Fruit fly (Drosophila melanogaster): Measurements from ENCODE around the gene LSm-4.

Gene LSm-4

dm6 chr2L:10442048-10442790, 37.2 kb upstream of the LSm-4 start, which contains the start of gene loh (continued):
- TF ChIP-seq CG5245 (GFP tag; optimal IDR thresholded peaks at IDR 0.05) (no peak), rib (GFP tag; IDR thresholded peaks at IDR 0.05) (no peak), emc (GFP tag; optimal IDR thresholded peaks at IDR 0.05) (no peak), fd3F (GFP tag; optimal IDR thresholded peaks at IDR 0.05) (peak; percentile 24), TFAM (GFP tag; optimal IDR thresholded peaks at IDR 0.05) (no peak), Poxn (GFP tag; IDR thresholded peaks at IDR 0.05) (no peak), pum (GFP tag; optimal IDR thresholded peaks at IDR 0.05) (no peak), sens-2 (GFP tag; IDR thresholded peaks at IDR 0.05) (no peak), CG31388 (GFP tag; optimal IDR thresholded peaks at IDR 0.05) (no peak), fd64A (GFP tag; optimal IDR thresholded peaks at IDR 0.05) (no peak), CG2120 (GFP tag; optimal IDR thresholded peaks at IDR 0.05) (peak; percentile 6), CG4328 (GFP tag; optimal IDR thresholded peaks at IDR 0.05) (no peak), Nf-YA (GFP tag; IDR thresholded peaks at IDR 0.05) (no peak), CG12942 (GFP tag; optimal IDR thresholded peaks at IDR 0.05) (no peak), CG2116 (GFP tag; optimal IDR thresholded peaks at IDR 0.05) (no peak), mam (GFP tag; optimal IDR thresholded peaks at IDR 0.05) (no peak), CG13296 (GFP tag; optimal IDR thresholded peaks at IDR 0.05) (peak; percentile 9), Oli (tag; optimal IDR thresholded peaks at IDR 0.05) (peak; percentile 74), CTCF (GFP tag; optimal IDR thresholded peaks at IDR 0.05) (no peak), Pdp1 (GFP tag; optimal IDR thresholded peaks at IDR 0.05) (no peak), CG17359 (tag; optimal IDR thresholded peaks at IDR 0.05) (peak; percentile 52), Usf (GFP tag; optimal IDR thresholded peaks at IDR 0.05) (peak; percentile 3), CG6254 (GFP tag; optimal IDR thresholded peaks at IDR 0.05) (no peak), Asciz (GFP tag; optimal IDR thresholded peaks at IDR 0.05) (peak; percentile 60), CG9437 (GFP tag; optimal IDR thresholded peaks at IDR 0.05) (peak; percentile 76), CG17385 (GFP tag; optimal IDR thresholded peaks at IDR 0.05) (peak; percentile 65), Doc3 (GFP tag; IDR thresholded peaks at IDR 0.05; ENCODE audit: partially characterized antibody) (no peak), Fer3 (tag; optimal IDR thresholded peaks at IDR 0.05) (no peak), chinmo (GFP tag; IDR thresholded peaks at IDR 0.05; ENCODE audit: partially characterized antibody) (0 out of 4 replicates have a peak, but pooled peaks have one; percentile 19), pan (optimal IDR thresholded peaks at IDR 0.05) (no peak), pan (GFP tag; optimal IDR thresholded peaks at IDR 0.05 in 1 of 2, IDR thresholded peaks at IDR 0.05 in 1 of 2) (peak in 1 of 2 experiments; percentile 38), CG9797 (GFP tag; optimal IDR thresholded peaks at IDR 0.05) (no peak), NC2α (GFP tag; optimal IDR thresholded peaks at IDR 0.05) (no peak), CG6272 (GFP tag; IDR thresholded peaks at IDR 0.05) (no peak), CG3407 (GFP tag; optimal IDR thresholded peaks at IDR 0.05) (peak; percentile 40), CG10274 (GFP tag; optimal IDR thresholded peaks at IDR 0.05) (no peak), lmd (GFP tag; IDR thresholded peaks at IDR 0.05) (no peak), CG10147 (GFP tag; optimal IDR thresholded peaks at IDR 0.05) (peak; percentile 47), CG2712 (tag; optimal IDR thresholded peaks at IDR 0.05) (peak; percentile 77), CG10321 (GFP tag; IDR thresholded peaks at IDR 0.05) (no peak), Rfx (GFP tag; IDR thresholded peaks at IDR 0.05) (no peak; the same call in 1 of the 2 replicates), pb (GFP tag; optimal IDR thresholded peaks at IDR 0.05) (no peak), CG15514 (GFP tag; optimal IDR thresholded peaks at IDR 0.05) (peak; percentile 12), CG7963 (GFP tag; IDR thresholded peaks at IDR 0.05; ENCODE audit: partially characterized antibody) (no peak), CG6854 (GFP tag; optimal IDR thresholded peaks at IDR 0.05) (peak; percentile 48), kay (GFP tag; optimal IDR thresholded peaks at IDR 0.05) (no peak), CG14860 (GFP tag; IDR thresholded peaks at IDR 0.05; ENCODE audit: partially characterized antibody) (no peak), CkIIα-i1 (GFP tag; IDR thresholded peaks at IDR 0.05) (no peak), CG11456 (GFP tag; IDR thresholded peaks at IDR 0.05) (no peak), CG13123 (GFP tag; optimal IDR thresholded peaks at IDR 0.05) (no peak)

Data from whole organism, embryonic.